Fruit fly (Drosophila melanogaster): ENCODE measurements around the gene CG11656.

CG11656 gene

dm6 chr3R:13015811-13016766, 6.4 kb downstream of the CG11656 start (continued):
- TF ChIP-seq CG13624 (GFP tag; optimal IDR thresholded peaks at IDR 0.05): no peak
- TF ChIP-seq Pdp1 (GFP tag; optimal IDR thresholded peaks at IDR 0.05): peak; percentile 16 to 46
- no peak for TF ChIP-seq stwl (tag; optimal IDR thresholded peaks at IDR 0.05)
- TF ChIP-seq Max (GFP tag; optimal IDR thresholded peaks at IDR 0.05): no peak
- TF ChIP-seq Nf-YA (GFP tag; IDR thresholded peaks at IDR 0.05): no peak
- no peak for TF ChIP-seq ab (GFP tag; optimal IDR thresholded peaks at IDR 0.05)
- no peak for TF ChIP-seq CG18764 (GFP tag; optimal IDR thresholded peaks at IDR 0.05)
- no peak for TF ChIP-seq sna (GFP tag; IDR thresholded peaks at IDR 0.05; ENCODE audit: partially characterized antibody)
- no peak for TF ChIP-seq CG9797 (GFP tag; optimal IDR thresholded peaks at IDR 0.05)
- TF ChIP-seq trh (GFP tag; optimal IDR thresholded peaks at IDR 0.05): no peak
- TF ChIP-seq oc (tag; optimal IDR thresholded peaks at IDR 0.05): no peak
- TF ChIP-seq NC2α (GFP tag; optimal IDR thresholded peaks at IDR 0.05): no peak
- no peak for TF ChIP-seq CG13424 (tag; optimal IDR thresholded peaks at IDR 0.05)
- no peak for TF ChIP-seq ttk (GFP tag; IDR thresholded peaks at IDR 0.05)
- no peak for TF ChIP-seq klu (GFP tag; IDR thresholded peaks at IDR 0.05)
- no peak for TF ChIP-seq CG7928 (GFP tag; optimal IDR thresholded peaks at IDR 0.05)
- TF ChIP-seq CG15479 (GFP tag; optimal IDR thresholded peaks at IDR 0.05): no peak
- TF ChIP-seq CG3726 (GFP tag; IDR thresholded peaks at IDR 0.05): no peak
- TF ChIP-seq Asciz (GFP tag; optimal IDR thresholded peaks at IDR 0.05): no peak
- TF ChIP-seq bsh (GFP tag; optimal IDR thresholded peaks at IDR 0.05): peak in 1 of 2 experiments; percentile 41
- TF ChIP-seq lbe (GFP tag; optimal IDR thresholded peaks at IDR 0.05): peak; percentile 57
- TF ChIP-seq CG32532 (GFP tag; IDR thresholded peaks at IDR 0.05): peak; percentile 55
- no peak for TF ChIP-seq BtbVII (GFP tag; optimal IDR thresholded peaks at IDR 0.05)
- TF ChIP-seq CG7357 (GFP tag; IDR thresholded peaks at IDR 0.05): no peak
- no peak for TF ChIP-seq zfh2 (GFP tag; optimal IDR thresholded peaks at IDR 0.05)
- TF ChIP-seq Hr78 (GFP tag; optimal IDR thresholded peaks at IDR 0.05): no peak
- TF ChIP-seq Doc2 (GFP tag; IDR thresholded peaks at IDR 0.05): no peak
- peak; percentile 37 for TF ChIP-seq CG10543 (GFP tag; optimal IDR thresholded peaks at IDR 0.05)
- peak; percentile 59 for TF ChIP-seq CG31224 (GFP tag; IDR thresholded peaks at IDR 0.05)
- TF ChIP-seq slp2 (GFP tag; optimal IDR thresholded peaks at IDR 0.05): no peak
- TF ChIP-seq CG8089 (GFP tag; optimal IDR thresholded peaks at IDR 0.05): no peak
- TF ChIP-seq p53 (GFP tag; optimal IDR thresholded peaks at IDR 0.05): no peak
- TF ChIP-seq CG4820 (GFP tag; optimal IDR thresholded peaks at IDR 0.05): no peak
- no peak for TF ChIP-seq CG12942 (GFP tag; optimal IDR thresholded peaks at IDR 0.05)
- no peak for TF ChIP-seq Vsx1 (GFP tag; optimal IDR thresholded peaks at IDR 0.05)
- no peak for TF ChIP-seq CrebB (tag; optimal IDR thresholded peaks at IDR 0.05)
- no peak for TF ChIP-seq CG10321 (GFP tag; IDR thresholded peaks at IDR 0.05)
- TF ChIP-seq CG8944 (GFP tag; optimal IDR thresholded peaks at IDR 0.05): no peak
- no peak for TF ChIP-seq CG10209 (GFP tag; optimal IDR thresholded peaks at IDR 0.05)
- no peak for TF ChIP-seq pfk (GFP tag; optimal IDR thresholded peaks at IDR 0.05)
- TF ChIP-seq Ravus (GFP tag; IDR thresholded peaks at IDR 0.05): no peak
- no peak for TF ChIP-seq H15 (GFP tag; IDR thresholded peaks at IDR 0.05)
- TF ChIP-seq org-1 (GFP tag; optimal IDR thresholded peaks at IDR 0.05): no peak
- TF ChIP-seq Doc3 (GFP tag; IDR thresholded peaks at IDR 0.05; ENCODE audit: partially characterized antibody): no peak
- peak; percentile 31 for TF ChIP-seq mirr (GFP tag; optimal IDR thresholded peaks at IDR 0.05)
- peak; percentile 47 for TF ChIP-seq shn (GFP tag; optimal IDR thresholded peaks at IDR 0.05)
- no peak for TF ChIP-seq sr (GFP tag; IDR thresholded peaks at IDR 0.05)
- no peak for TF ChIP-seq CG2889 (GFP tag; IDR thresholded peaks at IDR 0.05)
- no peak for TF ChIP-seq CG6654 (GFP tag; optimal IDR thresholded peaks at IDR 0.05)

Measured in whole organism, embryonic.